Fruit fly (Drosophila melanogaster) whole organism, pupa: ENCODE data around the gene CG15263.

ENCODE experiments used
- CG12605 ChIP-seq: fragments of 200-800 bp; sonication (Bioruptor generic); IDR thresholded peaks from 2 replicates; pipeline ENCODE4 v1.3.6; 2022; ENCODE audit warnings: missing biosample characterization, missing genetic modification characterization
- EcR ChIP-seq: fragments of 200-800 bp; sonication (Bioruptor generic); optimal IDR thresholded peaks from 3 replicates; lab custom pipeline; 2019; ENCODE audit warnings: missing biosample characterization, missing genetic modification characterization, mild to moderate bottlenecking, moderate library complexity, missing genetic modification reagents
- Ets98B ChIP-seq: fragments of 200-800 bp; sonication (Bioruptor generic); IDR thresholded peaks from 2 replicates; pipeline ENCODE4 v1.3.6; 2022; ENCODE audit warnings: missing biosample characterization, missing genetic modification characterization

- TF ChIP-seq CG12605 (GFP tag; lab: Robert Waterston, UW) (no peak), Ets98B (no peak), EcR (GFP tag; lab: Kevin White, UChicago) (no peak)
Observed at dm6 chr2L:15319874-15320273, 35.1 kb downstream of the CG15263 start.
